Worm (Caenorhabditis elegans): ENCODE measurements around the gene kin-9.

DNA sequence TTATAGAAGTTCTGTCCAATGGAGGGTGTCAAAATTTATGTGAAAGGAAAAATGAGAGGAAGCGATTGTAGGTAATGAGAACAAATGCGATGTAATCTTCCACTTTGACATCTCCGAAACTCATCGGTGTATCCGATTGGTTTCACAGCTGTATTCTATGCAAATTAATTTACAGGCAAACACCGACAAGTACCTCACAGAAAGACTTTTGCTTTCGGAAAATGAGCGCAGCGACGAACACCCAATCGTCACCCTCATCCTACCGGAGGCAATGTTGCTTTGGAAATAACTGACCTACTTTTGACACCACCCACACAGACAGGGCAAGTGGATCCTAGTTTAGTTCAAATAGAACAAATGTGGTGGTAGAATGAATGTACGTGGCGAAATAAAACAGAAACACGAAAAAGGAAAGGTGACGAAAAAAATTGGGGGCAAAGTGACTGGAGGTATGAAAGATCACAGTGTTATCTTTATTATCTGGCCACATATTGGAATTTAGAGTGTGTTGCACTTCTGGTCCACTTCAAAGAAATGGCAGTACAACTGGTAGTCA is 31.5 kb downstream of the kin-9 start:
- TF ChIP-seq lsy-2 (tag; optimal IDR thresholded peaks at IDR 0.05) = no peak
- TF ChIP-seq nhr-28 (tag; optimal IDR thresholded peaks at IDR 0.05) = no peak
- no peak for TF ChIP-seq bed-3 (GFP tag; optimal IDR thresholded peaks at IDR 0.05)
- TF ChIP-seq tbx-8 (GFP tag; optimal IDR thresholded peaks at IDR 0.05) = no peak
- TF ChIP-seq ztf-11 (tag; optimal IDR thresholded peaks at IDR 0.05) = no peak
- TF ChIP-seq hlh-1 (tag; optimal IDR thresholded peaks at IDR 0.05) = no peak
- no peak for TF ChIP-seq unc-39 (tag; optimal IDR thresholded peaks at IDR 0.05)
- no peak for TF ChIP-seq drap-1 (GFP tag; optimal IDR thresholded peaks at IDR 0.05)
- TF ChIP-seq nhr-237 (tag; optimal IDR thresholded peaks at IDR 0.05) = no peak
- no peak for TF ChIP-seq pha-4 (tag; optimal IDR thresholded peaks at IDR 0.05)
- no peak for TF ChIP-seq unc-62 (GFP tag; optimal IDR thresholded peaks at IDR 0.05)
